Worm (Caenorhabditis elegans) whole organism, L4/young adult: ENCODE results near the gene col-84.

Experiments
- W03F9.2 ChIP-seq: fragments of 150-350 bp; optimal IDR thresholded peaks from 2 replicates; lab custom pipeline; 2014; ENCODE audit warnings: missing biosample characterization, missing genetic modification characterization
- dao-5 ChIP-seq: sonication (generic microtip); optimal IDR thresholded peaks from 2 replicates; lab custom pipeline; 2016; ENCODE audit warnings: missing genotype, missing genetic modification characterization, moderate library complexity, missing compliant biosample characterization
- him-1 ChIP-seq: sonication (generic microtip); optimal IDR thresholded peaks from 2 replicates; lab custom pipeline; 2016; ENCODE audit warnings: missing genotype, missing genetic modification reagents, missing genetic modification characterization, missing compliant biosample characterization

DNA sequence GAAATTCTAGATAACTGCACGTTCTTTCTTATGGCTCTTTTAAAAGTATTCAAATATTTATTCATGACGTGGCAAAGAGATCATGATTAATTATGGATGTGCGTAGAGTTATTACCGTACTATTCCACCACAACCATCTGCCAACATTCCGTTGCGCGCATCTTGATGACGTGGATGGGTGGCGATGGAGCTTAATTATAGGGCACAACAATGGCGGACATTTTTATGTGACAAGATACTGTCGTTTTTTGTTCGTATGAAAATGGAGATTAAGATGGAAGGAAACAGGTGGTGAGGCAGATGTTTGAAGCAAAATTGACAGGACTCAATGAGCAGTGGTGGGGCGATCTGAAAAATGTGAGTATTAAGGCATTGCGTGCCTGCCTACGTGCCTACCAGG is 19.4 kb downstream of the col-84 start:
- no peak for TF ChIP-seq W03F9.2 (tag; lab: Kevin White, UChicago)
- no peak for TF ChIP-seq him-1 (tag; lab: Kevin White, UChicago)
- no peak for TF ChIP-seq dao-5 (tag; lab: Kevin White, UChicago)
